Worm (Caenorhabditis elegans) whole organism, L4/young adult: ENCODE measurements around the gene lact-7.

Experiments
- W03F9.2 ChIP-seq: fragments of 150-350 bp; optimal IDR thresholded peaks from 2 replicates; lab custom pipeline; 2014; ENCODE audit warnings: missing biosample characterization, missing genetic modification characterization
- dao-5 ChIP-seq: sonication (generic microtip); optimal IDR thresholded peaks from 2 replicates; lab custom pipeline; 2016; ENCODE audit warnings: missing genotype, missing genetic modification characterization, moderate library complexity, missing compliant biosample characterization
- him-1 ChIP-seq: sonication (generic microtip); optimal IDR thresholded peaks from 2 replicates; lab custom pipeline; 2016; ENCODE audit warnings: missing genotype, missing genetic modification reagents, missing genetic modification characterization, missing compliant biosample characterization

- no peak for TF ChIP-seq W03F9.2
- no peak for TF ChIP-seq him-1 (tag; lab: Kevin White, UChicago)
- no peak for TF ChIP-seq dao-5 (tag; lab: Kevin White, UChicago)
Observed at ce11 chrX:11723781-11724201, 35.1 kb upstream of the lact-7 start, which contains the start of gene D1053.4.
